Fruit fly (Drosophila melanogaster) whole organism, wandering third instar larva: Measurements from ENCODE around the gene emc.
A peak's percentile ranks its signal among the peaks of the same experiment; 100 is the strongest.

Source experiments
- Abd-B ChIP-seq: fragments of >200 bp; optimal IDR thresholded peaks from 2 replicates; lab custom pipeline; 2017; ENCODE audit warnings: missing biosample characterization, missing genetic modification characterization
- CG32264 ChIP-seq: fragments of 200-800 bp; sonication (Bioruptor generic); optimal IDR thresholded peaks from 2 replicates; lab custom pipeline; 2016; ENCODE audit warnings: missing biosample characterization, missing genetic modification characterization
- CG9705 ChIP-seq: fragments of 200-800 bp; sonication (Bioruptor generic); optimal IDR thresholded peaks from 2 replicates; lab custom pipeline; 2018; ENCODE audit warnings: missing biosample characterization, mild to moderate bottlenecking, missing genetic modification characterization
- CrebA ChIP-seq: fragments of 200-800 bp; sonication (Bioruptor generic); optimal IDR thresholded peaks from 2 replicates; lab custom pipeline; 2016; ENCODE audit warnings: missing biosample characterization, mild to moderate bottlenecking, missing genetic modification characterization, borderline replicate concordance
- Dif ChIP-seq: fragments of 200-275, 200-300 bp; sonication (Bioruptor generic); optimal IDR thresholded peaks from 2 replicates; lab custom pipeline; 2018; ENCODE audit warnings: missing biosample characterization, missing genetic modification characterization; ENCODE audit not compliant: partially characterized antibody
- GATAd ChIP-seq: sonication (Bioruptor generic); optimal IDR thresholded peaks from 2 replicates; lab custom pipeline; 2016; ENCODE audit warnings: missing biosample characterization, missing genetic modification characterization
- HLH106 ChIP-seq: fragments of 200-800 bp; optimal IDR thresholded peaks from 3 replicates; lab custom pipeline; 2019; ENCODE audit warnings: missing biosample characterization, mild to moderate bottlenecking, missing genetic modification characterization, moderate library complexity
- Hnf4 ChIP-seq: fragments of 200-800 bp; sonication (Bioruptor generic); optimal IDR thresholded peaks from 2 replicates; lab custom pipeline; 2016; ENCODE audit warnings: missing biosample characterization, mild to moderate bottlenecking, missing genetic modification characterization
- Hr78 ChIP-seq: fragments of >200 bp; optimal IDR thresholded peaks from 2 replicates; lab custom pipeline; 2017; ENCODE audit warnings: missing biosample characterization, missing genetic modification characterization
- Hr83 ChIP-seq: fragments of 200-300 bp; sonication (Bioruptor generic); optimal IDR thresholded peaks from 2 replicates; lab custom pipeline; 2016; ENCODE audit warnings: missing biosample characterization, mild to moderate bottlenecking, missing genetic modification characterization, moderate library complexity; ENCODE audit not compliant: poor library complexity, severe bottlenecking
- Jra ChIP-seq: sonication (Bioruptor generic); optimal IDR thresholded peaks from 2 replicates; lab custom pipeline; 2016; ENCODE audit warnings: missing biosample characterization, missing genetic modification characterization
- Mio ChIP-seq: sonication (Bioruptor generic); optimal IDR thresholded peaks from 2 replicates; lab custom pipeline; 2016; ENCODE audit warnings: missing biosample characterization, missing genetic modification characterization
- Myc ChIP-seq: fragments of >200 bp; optimal IDR thresholded peaks from 2 replicates; lab custom pipeline; 2017
- N ChIP-seq: fragments of >200 bp; optimal IDR thresholded peaks from 2 replicates; lab custom pipeline; 2018; ENCODE audit warnings: missing biosample characterization, missing external identifiers, missing genetic modification characterization
- OdsH ChIP-seq: fragments of 200-800 bp; sonication (Bioruptor generic); optimal IDR thresholded peaks from 2 replicates; lab custom pipeline; 2016; ENCODE audit warnings: missing biosample characterization, mild to moderate bottlenecking, missing genetic modification characterization
- Rel ChIP-seq, 2 experiments: fragments of 200-800 bp; sonication (Bioruptor generic) in 1 of 2; optimal IDR thresholded peaks; 2 replicates in 1 of 2; 3 replicates in 1 of 2; lab custom pipeline; 2016 to 2019; ENCODE audit warnings: mild to moderate bottlenecking in 2 of 2, missing biosample characterization in 2 of 2, missing genetic modification characterization in 2 of 2, moderate library complexity in 1 of 2
- Sp1 ChIP-seq: fragments of 200-800 bp; sonication (Bioruptor generic); optimal IDR thresholded peaks from 3 replicates; lab custom pipeline; 2019; ENCODE audit warnings: missing biosample characterization, mild to moderate bottlenecking, missing genetic modification characterization, moderate library complexity
- Vsx2 ChIP-seq: fragments of 200-300, 225-300 bp; sonication (Bioruptor generic); optimal IDR thresholded peaks from 2 replicates; lab custom pipeline; 2018; ENCODE audit warnings: missing biosample characterization, missing genetic modification characterization; ENCODE audit not compliant: partially characterized antibody
- br ChIP-seq: fragments of 200-800 bp; sonication (Bioruptor generic); optimal IDR thresholded peaks from 2 replicates; lab custom pipeline; 2016; ENCODE audit warnings: missing biosample characterization, missing genetic modification characterization
- brk ChIP-seq: fragments of 200-800 bp; sonication (Bioruptor generic); optimal IDR thresholded peaks from 2 replicates; lab custom pipeline; 2016; ENCODE audit warnings: missing biosample characterization, mild to moderate bottlenecking, missing genetic modification characterization
- dl ChIP-seq, 2 experiments: fragments of 175-275, 200-275 bp in 1 of 2; fragments of 200-275 bp in 1 of 2; sonication (Bioruptor generic); optimal IDR thresholded peaks; lab custom pipeline; 2018; ENCODE audit warnings: mild to moderate bottlenecking in 2 of 2, missing biosample characterization in 2 of 2, missing genetic modification characterization in 2 of 2, moderate library complexity in 2 of 2; ENCODE audit not compliant: partially characterized antibody in 2 of 2, insufficient read depth in 1 of 2
- dmrt93B ChIP-seq: fragments of 200-800 bp; sonication (Bioruptor generic); optimal IDR thresholded peaks from 2 replicates; lab custom pipeline; 2018; ENCODE audit warnings: missing biosample characterization, mild to moderate bottlenecking, missing genetic modification characterization
- dsf ChIP-seq: sonication (Bioruptor generic); optimal IDR thresholded peaks from 2 replicates; lab custom pipeline; 2016; ENCODE audit warnings: missing biosample characterization, missing genetic modification characterization, borderline replicate concordance
- ey ChIP-seq: fragments of 200-800 bp; sonication (Bioruptor generic); optimal IDR thresholded peaks from 2 replicates; lab custom pipeline; 2016; ENCODE audit warnings: missing biosample characterization, missing genetic modification characterization
- foxo ChIP-seq, 2 experiments: fragments of 200-800 bp; sonication (Bioruptor generic); optimal IDR thresholded peaks; 2 replicates in 1 of 2; 3 replicates in 1 of 2; lab custom pipeline; 2016 to 2017; ENCODE audit warnings: missing biosample characterization in 2 of 2, missing genetic modification characterization in 2 of 2
- fru ChIP-seq: fragments of 200-800 bp; sonication (Bioruptor generic); optimal IDR thresholded peaks from 3 replicates; lab custom pipeline; 2016; ENCODE audit warnings: missing biosample characterization, mild to moderate bottlenecking, missing genetic modification characterization
- h ChIP-seq: fragments of 200-800 bp; sonication (Bioruptor generic); optimal IDR thresholded peaks from 3 replicates; lab custom pipeline; 2016; ENCODE audit warnings: missing biosample characterization, mild to moderate bottlenecking, missing genetic modification characterization
- lola ChIP-seq: fragments of >200 bp; optimal IDR thresholded peaks from 2 replicates; lab custom pipeline; 2017; ENCODE audit warnings: missing biosample characterization, missing genetic modification characterization
- pan ChIP-seq: fragments of >200 bp; optimal IDR thresholded peaks from 2 replicates; lab custom pipeline; 2017
- psq ChIP-seq: fragments of 200-800 bp; sonication (Bioruptor generic); optimal IDR thresholded peaks from 3 replicates; lab custom pipeline; 2017; ENCODE audit warnings: missing biosample characterization, mild to moderate bottlenecking, missing genetic modification characterization, moderate library complexity
- rgr ChIP-seq: fragments of 200-800 bp; sonication (Bioruptor generic); optimal IDR thresholded peaks from 3 replicates; lab custom pipeline; 2016; ENCODE audit warnings: missing biosample characterization, mild to moderate bottlenecking, missing genetic modification characterization
- sage ChIP-seq: fragments of 200-800 bp; sonication (Bioruptor generic); optimal IDR thresholded peaks from 2 replicates; lab custom pipeline; 2016; ENCODE audit warnings: missing biosample characterization, mild to moderate bottlenecking, missing genetic modification characterization
- sv ChIP-seq: fragments of 200-800 bp; sonication (Bioruptor generic); optimal IDR thresholded peaks from 3 replicates; lab custom pipeline; 2016; ENCODE audit warnings: missing biosample characterization, missing genetic modification characterization
- tai ChIP-seq: sonication (Bioruptor generic); optimal IDR thresholded peaks from 2 replicates; lab custom pipeline; 2016; ENCODE audit warnings: missing biosample characterization, missing genetic modification characterization
- usp ChIP-seq: fragments of >200 bp; optimal IDR thresholded peaks from 2 replicates; lab custom pipeline; 2017; ENCODE audit warnings: missing biosample characterization, missing genetic modification characterization
- woc ChIP-seq: sonication (Bioruptor generic); optimal IDR thresholded peaks from 2 replicates; lab custom pipeline; 2016; ENCODE audit warnings: missing biosample characterization, mild to moderate bottlenecking, missing genetic modification characterization

emc gene

DNA sequence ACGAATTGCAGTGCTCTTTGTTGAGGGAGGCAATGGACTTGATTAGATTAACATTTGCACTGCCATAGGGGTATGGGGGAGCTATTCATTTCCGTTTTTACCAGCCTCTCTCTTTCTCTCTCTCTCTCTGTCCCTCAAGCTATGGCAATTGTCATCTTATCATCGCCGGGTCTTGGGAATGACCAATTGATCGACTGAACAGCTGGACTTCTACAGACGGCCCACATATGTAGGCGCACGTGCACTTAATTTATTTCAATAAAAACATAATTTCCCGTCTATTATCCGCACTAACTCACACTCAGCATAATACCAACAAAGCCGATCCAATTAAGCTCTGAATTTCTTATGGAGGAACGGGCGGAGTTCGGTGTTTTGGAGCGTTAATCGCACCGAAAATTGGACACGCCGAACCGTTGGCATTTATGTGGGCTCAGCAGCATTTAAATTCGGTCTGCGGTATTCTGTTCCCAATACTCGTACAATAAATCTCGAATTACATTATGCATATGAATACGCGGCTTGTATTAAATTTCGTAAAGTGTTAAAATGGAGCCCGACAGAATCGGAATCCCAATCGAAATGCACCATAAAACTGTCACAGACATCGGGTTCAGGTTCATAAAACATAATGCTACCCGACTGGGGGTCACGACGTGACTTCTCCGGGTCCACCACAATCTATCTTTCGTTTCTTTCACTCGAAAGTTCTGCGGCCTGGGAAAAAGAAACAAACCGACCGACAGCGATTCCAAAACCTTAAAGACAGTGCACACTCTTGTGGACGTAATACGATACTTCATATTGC is 25.3 kb upstream of the emc start:
- TF ChIP-seq Myc (lab: Kevin White, UChicago) (no peak), ey (no peak), lola (GFP tag; lab: Kevin White, UChicago) (no peak), Vsx2 (no peak), pan (lab: Kevin White, UChicago) (no peak), sage (GFP tag; lab: Kevin White, UChicago) (no peak), dl (GFP tag; optimal IDR thresholded peaks at IDR 0.05; lab: Kevin White, UChicago; ENCODE audit: insufficient read depth in 1 of 2, partially characterized antibody in 2 of 2) (no peak), foxo (GFP tag; optimal IDR thresholded peaks at IDR 0.05; lab: Kevin White, UChicago) (no peak), br (GFP tag; lab: Kevin White, UChicago) (no peak)
- TF ChIP-seq, all 38 proteins: peak for 0

DNA sequence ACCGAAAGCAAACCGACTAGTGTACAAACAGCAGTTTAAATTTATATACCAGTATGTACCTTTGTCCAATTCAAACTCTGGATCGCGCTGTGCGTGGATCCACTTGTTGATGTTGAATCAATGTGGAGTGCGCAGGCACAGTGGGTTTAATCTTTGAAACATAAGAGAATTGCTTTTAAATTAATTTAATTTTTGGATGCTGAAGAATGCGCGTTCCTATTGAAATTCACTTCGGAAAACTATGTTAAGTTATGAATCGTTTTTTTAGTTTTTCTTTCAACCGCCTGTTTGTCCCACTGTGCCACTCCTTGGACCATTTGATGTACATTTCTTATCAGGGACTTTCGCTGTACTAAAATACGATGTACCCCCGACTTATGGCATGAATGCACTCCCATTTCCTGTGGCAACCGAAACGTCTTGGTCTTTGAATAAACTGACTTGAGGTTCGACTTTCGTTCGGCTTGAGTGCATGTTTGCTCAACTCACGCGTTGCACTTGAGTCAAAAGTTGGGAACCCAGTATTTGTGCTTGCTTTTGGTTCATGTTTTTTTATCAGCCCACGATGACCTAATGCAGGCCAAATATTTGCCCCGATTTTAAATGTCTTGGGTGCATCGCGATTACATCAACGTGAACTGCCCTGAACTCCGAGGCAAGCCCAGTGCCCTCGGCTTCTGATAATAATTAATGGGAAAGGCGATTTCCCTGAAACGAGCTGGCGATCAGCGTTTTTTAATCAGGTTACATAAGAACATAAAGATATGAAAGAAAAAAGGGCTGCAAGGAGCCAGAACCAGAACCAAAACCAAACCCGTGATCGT is 24.5 kb upstream of the emc start:
- TF ChIP-seq rgr (peak; percentile 91), brk (peak; percentile 82), usp (GFP tag; lab: Kevin White, UChicago) (no peak), CrebA (GFP tag; lab: Kevin White, UChicago) (no peak), Hnf4 (peak; percentile 91), CG32264 (GFP tag; lab: Kevin White, UChicago) (peak; percentile 79), N (GFP tag; lab: Kevin White, UChicago) (no peak), dsf (GFP tag; lab: Kevin White, UChicago) (peak; percentile 39), Abd-B (GFP tag; lab: Kevin White, UChicago) (no peak), GATAd (GFP tag; lab: Kevin White, UChicago) (no peak), lola (GFP tag; lab: Kevin White, UChicago) (no peak), psq (GFP tag; lab: Kevin White, UChicago) (peak; percentile 85), CG9705 (GFP tag; lab: Kevin White, UChicago) (peak; percentile 66), Dif (no peak), sv (GFP tag; lab: Kevin White, UChicago) (peak; percentile 92), woc (GFP tag; lab: Kevin White, UChicago) (peak; percentile 82), Hr83 (GFP tag; lab: Kevin White, UChicago) (no peak), tai (peak; percentile 84), Mio (GFP tag; lab: Kevin White, UChicago) (peak; percentile 47), dmrt93B (GFP tag; lab: Kevin White, UChicago) (peak; percentile 77), Sp1 (GFP tag; lab: Kevin White, UChicago) (peak; percentile 88), h (GFP tag; lab: Kevin White, UChicago) (peak; percentile 94), ey (peak; percentile 89), Rel (GFP tag; optimal IDR thresholded peaks at IDR 0.05; lab: Kevin White, UChicago) (peak; percentile 74), Rel (tag; optimal IDR thresholded peaks at IDR 0.05; lab: Kevin White, UChicago) (peak; percentile 67), sage (GFP tag; lab: Kevin White, UChicago) (peak; percentile 88), Vsx2 (no peak), Jra (GFP tag; lab: Kevin White, UChicago) (peak; percentile 88), Hr78 (GFP tag; lab: Kevin White, UChicago) (no peak), fru (GFP tag; lab: Kevin White, UChicago) (peak; percentile 94), foxo (GFP tag; optimal IDR thresholded peaks at IDR 0.05; lab: Kevin White, UChicago) (peak; percentile 57 to 96), br (GFP tag; lab: Kevin White, UChicago) (peak; percentile 95), HLH106 (tag; lab: Kevin White, UChicago) (peak; percentile 87), OdsH (peak; percentile 92), Myc (lab: Kevin White, UChicago) (no peak), pan (lab: Kevin White, UChicago) (no peak)
